Fruit fly (Drosophila melanogaster) whole organism, embryonic: ENCODE measurements around the gene superdeath.
A peak's percentile ranks its signal among the peaks of the same experiment; 100 is the strongest.

ENCODE experiments used
- Ada2b ChIP-seq: fragments of 200-800 bp; sonication (Bioruptor generic); IDR thresholded peaks from 2 replicates; pipeline ENCODE4 v1.3.6; 2022; ENCODE audit warnings: missing biosample characterization, missing genetic modification characterization
- CG10147 ChIP-seq: fragments of 200-800 bp; sonication (Bioruptor generic); optimal IDR thresholded peaks from 2 replicates; lab custom pipeline; 2019; ENCODE audit warnings: missing biosample characterization, mild to moderate bottlenecking, missing genetic modification characterization, moderate library complexity
- CG10959 ChIP-seq: fragments of 200-800 bp; sonication (Bioruptor generic); IDR thresholded peaks from 2 replicates; pipeline ENCODE4 v1.3.6; 2022; ENCODE audit warnings: missing biosample characterization, missing genetic modification characterization
- CG13894 ChIP-seq: fragments of 200-800 bp; sonication (Bioruptor generic); optimal IDR thresholded peaks from 3 replicates; lab custom pipeline; 2018; ENCODE audit warnings: missing biosample characterization, mild to moderate bottlenecking, missing genetic modification characterization, moderate library complexity
- CG14050 ChIP-seq: fragments of 200-800 bp; sonication (Bioruptor generic); IDR thresholded peaks from 3 replicates; pipeline ENCODE4 v1.3.6; 2022; ENCODE audit warnings: missing biosample characterization, missing genetic modification characterization
- CG14667 ChIP-seq: fragments of 200-800 bp; sonication (Bioruptor generic); IDR thresholded peaks from 2 replicates; pipeline ENCODE4 v1.3.6; 2022; ENCODE audit warnings: missing biosample characterization, missing genetic modification characterization
- CG15011 ChIP-seq: fragments of 200-800 bp; sonication (Bioruptor generic); optimal IDR thresholded peaks from 3 replicates; lab custom pipeline; 2018; ENCODE audit warnings: missing biosample characterization, mild to moderate bottlenecking, missing genetic modification characterization
- CG1529 ChIP-seq: fragments of 200-800 bp; sonication (Bioruptor generic); optimal IDR thresholded peaks from 3 replicates; lab custom pipeline; 2018; ENCODE audit warnings: missing biosample characterization, missing genetic modification characterization
- CG17829 ChIP-seq: fragments of 200-800 bp; optimal IDR thresholded peaks from 2 replicates; lab custom pipeline; 2019; ENCODE audit warnings: missing biosample characterization, mild to moderate bottlenecking, missing genetic modification characterization, moderate library complexity
- CG18599 ChIP-seq: fragments of 200-800 bp; sonication (Bioruptor generic); optimal IDR thresholded peaks from 3 replicates; lab custom pipeline; 2017; ENCODE audit warnings: missing biosample characterization, missing genetic modification characterization, mild to moderate bottlenecking, moderate library complexity, missing genetic modification reagents
- CG18764 ChIP-seq: fragments of 200-800 bp; sonication (Bioruptor generic); optimal IDR thresholded peaks from 3 replicates; lab custom pipeline; 2016; ENCODE audit warnings: missing biosample characterization, missing genetic modification characterization
- CG2116 ChIP-seq: fragments of 200-800 bp; sonication (Bioruptor generic); optimal IDR thresholded peaks from 3 replicates; lab custom pipeline; 2018; ENCODE audit warnings: missing biosample characterization, mild to moderate bottlenecking, missing genetic modification characterization
- CG2120 ChIP-seq: fragments of 200-800 bp; sonication (Bioruptor generic); optimal IDR thresholded peaks from 3 replicates; lab custom pipeline; 2016; ENCODE audit warnings: missing biosample characterization, missing genetic modification characterization
- CG3847 ChIP-seq: fragments of 200-800 bp; sonication (Bioruptor generic); IDR thresholded peaks from 2 replicates; pipeline ENCODE4 v1.3.6; 2022; ENCODE audit warnings: missing biosample characterization, missing genetic modification characterization
- CG42726 ChIP-seq: fragments of 200-800 bp; sonication (Bioruptor generic); IDR thresholded peaks from 2 replicates; pipeline ENCODE4 v1.3.6; 2022; ENCODE audit warnings: missing biosample characterization, missing genetic modification characterization; ENCODE audit not compliant: partially characterized antibody
- CG4328 ChIP-seq: fragments of 200-800 bp; sonication (Bioruptor generic); optimal IDR thresholded peaks from 3 replicates; lab custom pipeline; 2017; ENCODE audit warnings: missing biosample characterization, missing genetic modification reagents, missing genetic modification characterization
- CG5953 ChIP-seq: fragments of 200-800 bp; sonication (Bioruptor generic); IDR thresholded peaks from 2 replicates; pipeline ENCODE4 v1.3.6; 2022; ENCODE audit warnings: missing biosample characterization, missing genetic modification characterization
- CG7357 ChIP-seq: fragments of 200-800 bp; sonication (Bioruptor generic); IDR thresholded peaks from 3 replicates; pipeline ENCODE4 v1.3.6; 2022; ENCODE audit warnings: missing biosample characterization, missing genetic modification characterization
- CG7556 ChIP-seq: fragments of 200-800 bp; sonication (Bioruptor generic); optimal IDR thresholded peaks from 2 replicates; lab custom pipeline; 2017; ENCODE audit warnings: missing biosample characterization, mild to moderate bottlenecking, missing genetic modification characterization
- CG7963 ChIP-seq: fragments of 200-800 bp; sonication (Bioruptor generic); IDR thresholded peaks from 3 replicates; pipeline ENCODE4 v1.3.6; 2022; ENCODE audit warnings: missing biosample characterization, missing genetic modification characterization; ENCODE audit not compliant: partially characterized antibody
- CoRest ChIP-seq: fragments of 200-800 bp; sonication (Bioruptor generic); optimal IDR thresholded peaks from 3 replicates; lab custom pipeline; 2018; ENCODE audit warnings: missing biosample characterization, mild to moderate bottlenecking, missing genetic modification characterization, moderate library complexity
- Dll ChIP-seq: fragments of 200-800 bp; sonication (Bioruptor generic); IDR thresholded peaks from 4 replicates; pipeline ENCODE4 v1.3.6; 2022; ENCODE audit warnings: missing biosample characterization, missing genetic modification characterization; ENCODE audit not compliant: partially characterized antibody
- Doc2 ChIP-seq: fragments of 200-800 bp; sonication (Bioruptor generic); IDR thresholded peaks from 2 replicates; pipeline ENCODE4 v1.3.6; 2022; ENCODE audit warnings: missing biosample characterization, missing genetic modification characterization
- Dref ChIP-seq: fragments of 200-800 bp; sonication (Bioruptor generic); IDR thresholded peaks from 2 replicates; pipeline ENCODE4 v1.3.6; 2022; ENCODE audit warnings: missing biosample characterization, missing genetic modification characterization
- Ets65A ChIP-seq: fragments of 200-800 bp; sonication (Bioruptor generic); peaks from one replicate; lab custom pipeline; 2016; ENCODE audit warnings: missing biosample characterization, missing genetic modification characterization
- Fer2 ChIP-seq: fragments of 200-800 bp; sonication (Bioruptor generic); optimal IDR thresholded peaks from 2 replicates; lab custom pipeline; 2018; ENCODE audit warnings: missing biosample characterization, mild to moderate bottlenecking, missing genetic modification characterization, moderate library complexity
- Myb ChIP-seq: fragments of 200-800 bp; sonication (Bioruptor generic); optimal IDR thresholded peaks from 2 replicates; lab custom pipeline; 2016; ENCODE audit warnings: missing biosample characterization, missing genetic modification characterization
- Oaz ChIP-seq: fragments of 200-800 bp; sonication (Bioruptor generic); IDR thresholded peaks from 2 replicates; pipeline ENCODE4 v1.3.6; 2022; ENCODE audit warnings: missing biosample characterization, missing genetic modification characterization
- Poxn ChIP-seq: fragments of 200-800 bp; sonication (Bioruptor generic); IDR thresholded peaks from 2 replicates; pipeline ENCODE4 v1.3.6; 2022; ENCODE audit warnings: missing biosample characterization, missing genetic modification characterization
- Side ChIP-seq: fragments of 200-800 bp; sonication (Bioruptor generic); optimal IDR thresholded peaks from 2 replicates; lab custom pipeline; 2016; ENCODE audit warnings: missing biosample characterization, missing genetic modification characterization
- Trl ChIP-seq, 3 experiments: fragments of >200 bp in 2 of 3; fragments of 200-800 bp in 1 of 3; sonication (Bioruptor generic) in 1 of 3; optimal IDR thresholded peaks; 2 replicates in 1 of 3; 3 replicates in 2 of 3; lab custom pipeline; 2016 to 2017; ENCODE audit warnings: missing biosample characterization in 1 of 3, missing genetic modification characterization in 1 of 3
- bbx ChIP-seq: fragments of 200-800 bp; sonication (Bioruptor generic); IDR thresholded peaks from 2 replicates; pipeline ENCODE4 v1.3.6; 2022; ENCODE audit warnings: missing biosample characterization, missing genetic modification characterization; ENCODE audit not compliant: partially characterized antibody
- caup ChIP-seq: fragments of 200-800 bp; sonication (Bioruptor generic); optimal IDR thresholded peaks from 3 replicates; lab custom pipeline; 2017; ENCODE audit warnings: missing biosample characterization, mild to moderate bottlenecking, missing genetic modification characterization, moderate library complexity; ENCODE audit not compliant: severe bottlenecking
- cwo ChIP-seq: fragments of 200-800 bp; sonication (Bioruptor generic); optimal IDR thresholded peaks from 3 replicates; lab custom pipeline; 2017; ENCODE audit warnings: missing biosample characterization, missing genetic modification characterization, mild to moderate bottlenecking, moderate library complexity, missing genetic modification reagents
- da ChIP-seq: fragments of 200-800 bp; sonication (Bioruptor generic); optimal IDR thresholded peaks from 2 replicates; lab custom pipeline; 2016; ENCODE audit warnings: missing biosample characterization, missing genetic modification characterization
- dimm ChIP-seq: fragments of 200-800 bp; sonication (Bioruptor generic); IDR thresholded peaks from 2 replicates; pipeline ENCODE4 v1.3.6; 2022; ENCODE audit warnings: missing biosample characterization, missing genetic modification characterization
- dpn ChIP-seq, 2 experiments: fragments of 200-800 bp; sonication (Bioruptor generic); optimal IDR thresholded peaks; 3 replicates each; lab custom pipeline; 2016; ENCODE audit warnings: missing biosample characterization in 2 of 2, missing genetic modification characterization in 2 of 2
- ems ChIP-seq: fragments of 200-800 bp; sonication (Bioruptor generic); optimal IDR thresholded peaks from 3 replicates; lab custom pipeline; 2016; ENCODE audit warnings: missing biosample characterization, missing genetic modification characterization
- gcm2 ChIP-seq: fragments of 200-800 bp; sonication (Bioruptor generic); optimal IDR thresholded peaks from 2 replicates; lab custom pipeline; 2016; ENCODE audit warnings: missing biosample characterization, missing genetic modification characterization
- gsb-n ChIP-seq: fragments of 200-800 bp; sonication (Bioruptor generic); optimal IDR thresholded peaks from 3 replicates; lab custom pipeline; 2018; ENCODE audit warnings: missing biosample characterization, mild to moderate bottlenecking, missing genetic modification characterization
- mld ChIP-seq: fragments of 200-800 bp; sonication (Bioruptor generic); IDR thresholded peaks from 3 replicates; pipeline ENCODE4 v1.3.6; 2022; ENCODE audit warnings: missing biosample characterization, missing genetic modification characterization; ENCODE audit not compliant: partially characterized antibody
- nerfin-1 ChIP-seq: fragments of 200-800 bp; sonication (Bioruptor generic); optimal IDR thresholded peaks from 3 replicates; lab custom pipeline; 2019; ENCODE audit warnings: missing biosample characterization, mild to moderate bottlenecking, missing genetic modification characterization, moderate library complexity
- sd ChIP-seq: fragments of 200-800 bp; sonication (Bioruptor generic); optimal IDR thresholded peaks from 3 replicates; lab custom pipeline; 2018; ENCODE audit warnings: missing biosample characterization, mild to moderate bottlenecking, missing genetic modification characterization, moderate library complexity
- sisA ChIP-seq: fragments of 200-800 bp; sonication (Bioruptor generic); IDR thresholded peaks from 2 replicates; pipeline ENCODE4 v1.3.6; 2022; ENCODE audit warnings: missing biosample characterization, missing genetic modification characterization
- slbo ChIP-seq: fragments of 200-800 bp; sonication (Bioruptor generic); IDR thresholded peaks from 2 replicates; pipeline ENCODE4 v1.3.6; 2022; ENCODE audit warnings: missing biosample characterization, missing genetic modification characterization
- sr ChIP-seq: fragments of 200-800 bp; sonication (Bioruptor generic); IDR thresholded peaks from 3 replicates; pipeline ENCODE4 v1.3.6; 2022; ENCODE audit warnings: missing biosample characterization, missing genetic modification characterization
- trem ChIP-seq: fragments of 200-800 bp; optimal IDR thresholded peaks from 3 replicates; lab custom pipeline; 2019; ENCODE audit warnings: missing biosample characterization, mild to moderate bottlenecking, missing genetic modification characterization, moderate library complexity
- usp ChIP-seq: fragments of >200 bp; optimal IDR thresholded peaks from 2 replicates; lab custom pipeline; 2017; ENCODE audit warnings: missing biosample characterization, missing genetic modification characterization

Gene superdeath

dm6 chr3R:29122817-29123611, 15.4 kb upstream of the superdeath start, which contains the start of the genes yem and Ctl2 (continued):
- TF ChIP-seq CG5953 (no peak), Oaz (GFP tag; lab: Robert Waterston, UW) (peak; percentile 30; the same call in 1 of the 2 replicates), Fer2 (no peak), caup (peak; percentile 70), CG3847 (GFP tag; lab: Robert Waterston, UW) (peak; percentile 68), CG2120 (peak; percentile 92), CG7357 (peak; percentile 95), CG4328 (GFP tag; lab: Kevin White, UChicago) (peak; percentile 41), usp (no peak), Ada2b (GFP tag; lab: Robert Waterston, UW) (no peak; the same call in 1 of the 2 replicates), dpn (GFP tag; optimal IDR thresholded peaks at IDR 0.05; lab: Kevin White, UChicago) (peak; percentile 68 to 84), CG15011 (peak; percentile 54), CG7556 (GFP tag; lab: Kevin White, UChicago) (peak; percentile 78), cwo (GFP tag; lab: Kevin White, UChicago) (peak; percentile 25), Doc2 (GFP tag; lab: Robert Waterston, UW) (0 out of 2 replicates have a peak, but pooled peaks have one; percentile 29), CG17829 (peak; percentile 72), CG7963 (GFP tag; lab: Robert Waterston, UW) (no peak), CG10147 (peak; percentile 51), CG42726 (peak; percentile 71), nerfin-1 (tag; lab: Kevin White, UChicago) (peak; percentile 81), Myb (peak; percentile 78), CG18599 (GFP tag; lab: Kevin White, UChicago) (peak; percentile 69), sr (GFP tag; lab: Robert Waterston, UW) (peak; percentile 18; the same call in 1 of the 3 replicates), slbo (GFP tag; lab: Robert Waterston, UW) (peak; percentile 85), CG2116 (GFP tag; lab: Kevin White, UChicago) (peak; percentile 91), sisA (GFP tag; lab: Robert Waterston, UW) (peak; percentile 71), Trl (optimal IDR thresholded peaks at IDR 0.05; lab: Kevin White, UChicago) (no peak), Trl (GFP tag; optimal IDR thresholded peaks at IDR 0.05; lab: Kevin White, UChicago) (peak; percentile 83), CG1529 (peak; percentile 37), ems (GFP tag; lab: Kevin White, UChicago) (peak; percentile 72), CG14050 (GFP tag; lab: Robert Waterston, UW) (no peak; the same call in 2 of the 3 replicates), CG18764 (GFP tag; lab: Kevin White, UChicago) (peak; percentile 43), Poxn (GFP tag; lab: Robert Waterston, UW) (no peak), gsb-n (peak; percentile 35), Dref (peak; percentile 47), Dll (GFP tag; lab: Robert Waterston, UW) (no peak), CG10959 (peak; percentile 22; the same call in 1 of the 2 replicates), CoRest (tag; lab: Kevin White, UChicago) (peak; percentile 83), gcm2 (peak; percentile 46), CG14667 (GFP tag; lab: Robert Waterston, UW) (peak; percentile 62), Side (peak; percentile 77), Ets65A (GFP tag; lab: Kevin White, UChicago) (peak; percentile 99), dimm (GFP tag; lab: Robert Waterston, UW) (no peak), mld (GFP tag; lab: Robert Waterston, UW) (peak; percentile 39; the same call in 1 of the 3 replicates), CG13894 (peak; percentile 1), bbx (GFP tag; lab: Robert Waterston, UW) (peak; percentile 65), trem (peak; percentile 48), sd (tag; lab: Kevin White, UChicago) (peak; percentile 100), da (GFP tag; lab: Kevin White, UChicago) (peak; percentile 67)
